Worm (Caenorhabditis elegans): ENCODE data around the gene C17H11.6.
A peak's percentile ranks its signal among the peaks of the same experiment; 100 is the strongest.

C17H11.6 gene

DNA sequence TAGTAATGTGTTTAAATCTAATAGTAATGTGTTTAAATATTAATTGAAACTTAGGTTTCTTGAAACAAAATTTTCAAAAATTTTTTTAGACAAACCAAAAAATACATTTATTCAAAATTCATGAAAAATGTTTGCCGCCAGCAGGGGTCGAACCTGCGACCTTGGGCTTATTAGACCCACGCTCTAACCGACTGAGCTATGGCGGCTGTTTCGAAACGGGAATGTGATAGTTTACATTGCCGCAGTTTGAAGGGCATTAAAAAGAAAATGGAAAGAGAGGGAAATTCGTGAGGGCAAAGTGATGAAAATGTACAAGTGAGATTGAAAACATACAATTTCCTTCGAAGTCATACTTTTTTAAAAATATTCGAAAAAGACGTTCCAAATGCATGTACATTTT lies 47.1 kb downstream of the C17H11.6 start:
- TF ChIP-seq ceh-13 (GFP tag; optimal IDR thresholded peaks at IDR 0.05), result no peak
- 0 out of 2 replicates have a peak, but pooled peaks have one; percentile 21 for TF ChIP-seq tbx-37 (GFP tag; conservative IDR thresholded peaks at IDR 0.05)
- TF ChIP-seq scrt-1 (GFP tag; IDR thresholded peaks at IDR 0.05), result no peak
- 0 out of 2 replicates have a peak, but pooled peaks have one; percentile 27 for TF ChIP-seq tbx-11 (GFP tag; IDR thresholded peaks at IDR 0.05)
- TF ChIP-seq sea-1 (GFP tag; conservative IDR thresholded peaks at IDR 0.05), result peak; percentile 45
- TF ChIP-seq pes-1 (GFP tag; IDR thresholded peaks at IDR 0.05), result 0 out of 2 replicates have a peak, but pooled peaks have one; percentile 30
- 0 out of 2 replicates have a peak, but pooled peaks have one; percentile 37 for TF ChIP-seq flt-1 (GFP tag; IDR thresholded peaks at IDR 0.05)

DNA sequence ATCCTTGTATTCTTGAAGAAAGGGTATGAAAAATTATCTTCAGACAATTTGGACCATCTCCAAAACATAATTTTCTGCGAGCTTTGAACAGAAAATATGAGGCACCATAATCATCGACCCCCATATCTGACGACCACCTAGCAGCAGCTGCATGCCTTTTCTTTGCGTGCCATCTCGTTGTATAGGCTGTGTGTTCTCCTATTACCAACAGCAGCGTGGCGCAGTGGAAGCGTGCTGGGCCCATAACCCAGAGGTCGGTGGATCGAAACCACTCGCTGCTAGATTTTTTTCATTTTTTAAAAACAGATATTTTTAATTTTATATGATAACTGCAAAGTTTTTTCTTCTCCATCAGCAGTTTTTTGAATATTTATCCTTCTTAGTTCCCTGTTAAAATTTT lies 47.6 kb downstream of the C17H11.6 start:
- peak; percentile 93 for TF ChIP-seq ceh-36 (tag; optimal IDR thresholded peaks at IDR 0.05)
- TF ChIP-seq scrt-1 (GFP tag; IDR thresholded peaks at IDR 0.05), result peak; percentile 97
- peak; percentile 99 for TF ChIP-seq sea-1 (GFP tag; conservative IDR thresholded peaks at IDR 0.05)
- peak; percentile 83 for TF ChIP-seq ceh-13 (GFP tag; optimal IDR thresholded peaks at IDR 0.05)
- TF ChIP-seq ets-7 (tag; optimal IDR thresholded peaks at IDR 0.05), result peak; percentile 46
- peak; percentile 91 for TF ChIP-seq tbx-11 (GFP tag; IDR thresholded peaks at IDR 0.05)
- peak; percentile 98 for TF ChIP-seq pes-1 (GFP tag; IDR thresholded peaks at IDR 0.05)
- TF ChIP-seq hmbx-1 (tag; optimal IDR thresholded peaks at IDR 0.05), result peak; percentile 71
- peak; percentile 96 for TF ChIP-seq flt-1 (GFP tag; IDR thresholded peaks at IDR 0.05)
- no peak for TF ChIP-seq ama-1 (optimal IDR thresholded peaks at IDR 0.05)
- peak; percentile 46 for TF ChIP-seq hnd-1 (tag; optimal IDR thresholded peaks at IDR 0.05)
- TF ChIP-seq F13C5.2 (tag; optimal IDR thresholded peaks at IDR 0.05), result peak; percentile 78
- peak; percentile 68 for TF ChIP-seq tra-4 (tag; optimal IDR thresholded peaks at IDR 0.05)
- peak; percentile 94 for TF ChIP-seq tbx-37 (GFP tag; conservative IDR thresholded peaks at IDR 0.05)
- no peak for TF ChIP-seq aly-1 (tag; optimal IDR thresholded peaks at IDR 0.05)
- TF ChIP-seq B0310.2 (tag; optimal IDR thresholded peaks at IDR 0.05), result peak; percentile 87
- TF ChIP-seq hmg-4 (GFP tag; optimal IDR thresholded peaks at IDR 0.05), result peak; percentile 97

DNA sequence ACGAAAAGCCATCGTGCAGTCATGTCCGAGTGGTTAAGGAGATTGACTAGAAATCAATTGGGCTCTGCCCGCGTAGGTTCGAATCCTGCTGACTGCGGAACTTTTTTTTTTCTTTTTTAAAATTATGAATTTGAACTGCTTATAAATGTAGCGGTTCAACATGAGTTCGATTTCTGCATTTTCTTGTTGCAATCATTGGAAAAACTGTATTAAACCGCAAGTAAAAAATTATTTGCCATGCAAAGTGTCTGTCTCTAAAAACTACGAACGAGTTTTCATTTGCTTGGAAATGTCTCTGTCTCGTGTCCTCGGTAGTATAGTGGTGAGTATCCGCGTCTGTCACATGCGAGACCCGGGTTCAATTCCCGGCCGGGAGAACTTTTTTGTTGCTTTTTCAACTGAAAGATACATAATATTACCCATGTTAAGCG lies 48.1 kb downstream of the C17H11.6 start:
- TF ChIP-seq tbx-11 (GFP tag; IDR thresholded peaks at IDR 0.05), result peak; percentile 58
- TF ChIP-seq tbx-37 (GFP tag; conservative IDR thresholded peaks at IDR 0.05), result peak; percentile 79
- peak; percentile 83 for TF ChIP-seq flt-1 (GFP tag; IDR thresholded peaks at IDR 0.05)
- peak; percentile 61 for TF ChIP-seq scrt-1 (GFP tag; IDR thresholded peaks at IDR 0.05)
- TF ChIP-seq pes-1 (GFP tag; IDR thresholded peaks at IDR 0.05), result peak; percentile 81

DNA sequence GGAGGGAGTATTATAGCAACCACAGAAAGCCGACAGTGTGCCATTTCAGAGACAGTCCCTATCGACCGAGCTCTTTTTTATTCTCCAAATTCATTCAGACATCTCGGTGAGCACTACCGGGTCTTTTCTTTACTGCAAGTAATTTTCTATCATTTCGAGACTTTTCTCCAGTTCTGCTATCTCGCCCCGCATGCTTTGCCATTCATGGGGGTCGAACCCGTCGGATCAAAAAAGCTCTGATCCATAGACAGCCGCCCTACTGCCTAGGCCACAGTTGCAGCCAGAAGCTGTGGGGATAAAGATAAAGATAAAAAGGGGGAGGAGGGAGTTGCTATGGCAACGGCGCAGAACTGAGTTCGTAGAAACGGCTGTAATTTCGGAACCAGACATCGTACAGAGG lies 52.2 kb downstream of the C17H11.6 start:
- no peak for TF ChIP-seq ets-7 (tag; optimal IDR thresholded peaks at IDR 0.05)
- TF ChIP-seq hmg-4 (GFP tag; optimal IDR thresholded peaks at IDR 0.05), result peak; percentile 43
- no peak for TF ChIP-seq sea-1 (GFP tag; conservative IDR thresholded peaks at IDR 0.05)
- no peak for TF ChIP-seq B0310.2 (tag; optimal IDR thresholded peaks at IDR 0.05)
- no peak for TF ChIP-seq scrt-1 (GFP tag; IDR thresholded peaks at IDR 0.05)

DNA sequence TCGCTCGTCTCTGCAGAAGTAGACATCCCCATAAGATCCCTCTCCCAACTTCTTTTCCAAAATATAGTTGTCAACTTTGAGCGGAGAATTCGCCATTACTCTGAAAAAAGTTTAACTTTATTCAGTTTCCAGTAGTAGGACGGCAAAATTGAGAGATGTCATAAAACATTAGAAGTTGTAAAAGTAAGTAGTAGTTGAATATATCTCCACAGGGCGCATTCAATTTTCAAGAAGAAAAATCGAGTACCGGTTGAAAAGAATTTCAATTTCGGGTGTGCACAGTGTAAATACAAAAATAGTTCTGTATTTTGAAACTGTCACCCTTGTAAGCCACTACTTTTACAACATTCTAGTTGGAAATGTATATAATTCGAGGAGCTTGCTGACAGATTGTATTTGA lies 53.0 kb downstream of the C17H11.6 start, which contains the start of gene F22F1.2:
TSS of gene F22F1.2 (minus strand) at position 101 of the 400 bp plus-strand sequence.
- TF ChIP-seq ceh-13 (GFP tag; optimal IDR thresholded peaks at IDR 0.05) (no peak), tra-4 (tag; optimal IDR thresholded peaks at IDR 0.05) (no peak), ceh-36 (tag; optimal IDR thresholded peaks at IDR 0.05) (no peak)

DNA sequence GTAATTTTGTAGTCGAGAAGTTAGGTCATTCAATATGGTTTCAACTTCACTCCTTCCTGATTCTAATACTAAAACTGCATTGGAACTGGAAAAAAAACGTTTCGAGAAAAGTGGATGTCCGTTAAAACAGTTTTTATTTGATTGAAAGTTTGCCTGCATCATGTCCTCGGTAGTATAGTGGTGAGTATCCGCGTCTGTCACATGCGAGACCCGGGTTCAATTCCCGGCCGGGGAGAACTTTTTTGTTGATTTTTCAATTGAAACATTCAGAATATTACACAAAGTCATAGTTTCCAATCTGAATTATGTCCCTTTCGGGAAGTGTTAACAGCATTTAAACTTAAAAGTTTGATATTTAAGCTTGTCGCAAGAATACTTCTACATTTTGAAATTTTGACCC lies 54.6 kb downstream of the C17H11.6 start:
- TF ChIP-seq scrt-1 (GFP tag; IDR thresholded peaks at IDR 0.05) (no peak), hmg-4 (GFP tag; optimal IDR thresholded peaks at IDR 0.05) (no peak), sea-1 (GFP tag; conservative IDR thresholded peaks at IDR 0.05) (no peak), aly-1 (tag; optimal IDR thresholded peaks at IDR 0.05) (no peak), ets-7 (tag; optimal IDR thresholded peaks at IDR 0.05) (no peak), hnd-1 (tag; optimal IDR thresholded peaks at IDR 0.05) (no peak), flt-1 (GFP tag; IDR thresholded peaks at IDR 0.05) (no peak), tra-4 (tag; optimal IDR thresholded peaks at IDR 0.05) (no peak), pes-1 (GFP tag; IDR thresholded peaks at IDR 0.05) (no peak), B0310.2 (tag; optimal IDR thresholded peaks at IDR 0.05) (no peak), hmbx-1 (tag; optimal IDR thresholded peaks at IDR 0.05) (no peak), ceh-36 (tag; optimal IDR thresholded peaks at IDR 0.05) (no peak), F13C5.2 (tag; optimal IDR thresholded peaks at IDR 0.05) (no peak), tbx-11 (GFP tag; IDR thresholded peaks at IDR 0.05) (no peak), ama-1 (optimal IDR thresholded peaks at IDR 0.05) (no peak), tbx-37 (GFP tag; conservative IDR thresholded peaks at IDR 0.05) (no peak), ceh-13 (GFP tag; optimal IDR thresholded peaks at IDR 0.05) (no peak)

DNA sequence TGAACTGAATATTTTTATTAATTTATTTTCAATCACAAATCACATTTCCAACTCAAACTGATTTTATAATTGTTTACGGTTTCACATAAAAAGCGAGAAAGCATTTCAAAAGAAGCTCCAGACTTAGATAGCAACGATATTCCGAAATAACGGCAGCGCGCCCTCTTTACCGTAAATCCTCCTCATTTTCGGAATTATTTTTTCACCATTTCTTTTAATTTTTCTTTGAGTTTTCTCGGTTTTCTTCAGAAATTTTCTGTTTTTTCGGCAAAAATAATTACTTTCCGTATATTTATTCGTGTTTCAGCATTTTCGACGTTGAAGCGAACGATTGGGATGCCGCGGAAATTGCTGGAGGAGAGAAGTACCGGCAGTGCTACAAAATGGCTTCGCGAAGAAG lies 56.2 kb downstream of the C17H11.6 start, which contains the start of gene C02B8.1:
TSS of gene C02B8.1 (plus strand) at position 301 of the 400 bp plus-strand sequence.
- TF ChIP-seq B0310.2 (tag; optimal IDR thresholded peaks at IDR 0.05), result no peak
- TF ChIP-seq tbx-11 (GFP tag; IDR thresholded peaks at IDR 0.05), result no peak
- no peak for TF ChIP-seq tbx-37 (GFP tag; conservative IDR thresholded peaks at IDR 0.05)
- no peak for TF ChIP-seq ceh-13 (GFP tag; optimal IDR thresholded peaks at IDR 0.05)
- TF ChIP-seq ets-7 (tag; optimal IDR thresholded peaks at IDR 0.05), result no peak
- no peak for TF ChIP-seq hnd-1 (tag; optimal IDR thresholded peaks at IDR 0.05)
- no peak for TF ChIP-seq ceh-36 (tag; optimal IDR thresholded peaks at IDR 0.05)
- no peak for TF ChIP-seq flt-1 (GFP tag; IDR thresholded peaks at IDR 0.05)
- TF ChIP-seq tra-4 (tag; optimal IDR thresholded peaks at IDR 0.05), result no peak
- no peak for TF ChIP-seq ama-1 (optimal IDR thresholded peaks at IDR 0.05)
- no peak for TF ChIP-seq hmg-4 (GFP tag; optimal IDR thresholded peaks at IDR 0.05)

DNA sequence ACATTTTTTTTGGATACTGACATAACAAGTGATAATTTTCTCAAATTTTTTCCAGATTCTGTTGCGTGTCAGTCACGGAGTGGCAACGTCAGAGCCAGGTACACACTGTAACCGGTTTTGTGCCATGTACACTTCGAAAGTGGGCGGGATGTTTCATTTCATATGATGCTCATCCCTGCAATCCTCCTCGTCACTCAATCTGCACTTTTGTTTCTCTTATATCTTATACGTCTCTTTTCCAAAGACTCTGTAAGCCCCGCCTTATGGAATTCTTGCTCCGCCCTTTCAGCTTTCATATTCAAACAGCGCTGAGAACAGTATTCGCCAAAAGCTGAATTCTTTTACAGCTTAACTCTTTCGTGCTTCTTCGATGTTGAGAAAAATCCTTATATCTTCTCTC lies 64.4 kb downstream of the C17H11.6 start, which contains the start of gene C02B8.3:
TSS of gene C02B8.3 (plus strand) at position 301 of the 400 bp plus-strand sequence.
- no peak for TF ChIP-seq hnd-1 (tag; optimal IDR thresholded peaks at IDR 0.05)
- TF ChIP-seq sea-1 (GFP tag; conservative IDR thresholded peaks at IDR 0.05), result no peak
- TF ChIP-seq B0310.2 (tag; optimal IDR thresholded peaks at IDR 0.05), result no peak
- TF ChIP-seq ama-1 (optimal IDR thresholded peaks at IDR 0.05), result no peak
- TF ChIP-seq hmg-4 (GFP tag; optimal IDR thresholded peaks at IDR 0.05), result no peak
- no peak for TF ChIP-seq ets-7 (tag; optimal IDR thresholded peaks at IDR 0.05)
- TF ChIP-seq tbx-37 (GFP tag; conservative IDR thresholded peaks at IDR 0.05), result no peak
- TF ChIP-seq F13C5.2 (tag; optimal IDR thresholded peaks at IDR 0.05), result no peak
- TF ChIP-seq aly-1 (tag; optimal IDR thresholded peaks at IDR 0.05), result no peak
- no peak for TF ChIP-seq hmbx-1 (tag; optimal IDR thresholded peaks at IDR 0.05)
- no peak for TF ChIP-seq flt-1 (GFP tag; IDR thresholded peaks at IDR 0.05)
